Worm (Caenorhabditis elegans) whole organism, young adult: ENCODE results near the gene K02C4.3.
A peak's percentile ranks its signal among the peaks of the same experiment; 100 is the strongest.

Experiments
- B0035.1 ChIP-seq: sonication (generic microtip); optimal IDR thresholded peaks from 2 replicates; lab custom pipeline; 2016; ENCODE audit warnings: missing genetic modification characterization, mild to moderate bottlenecking, missing compliant biosample characterization, missing genotype, missing genetic modification reagents
- B0261.1 ChIP-seq: sonication (generic microtip); optimal IDR thresholded peaks from 2 replicates; lab custom pipeline; 2016; ENCODE audit warnings: mild to moderate bottlenecking, missing genetic modification characterization, moderate library complexity, missing compliant biosample characterization
- B0336.3 ChIP-seq: fragments of 200-800 bp; sonication (Bioruptor generic); IDR thresholded peaks from 2 replicates; pipeline ENCODE4 v1.3.6; 2022; ENCODE audit warnings: missing genetic modification characterization, missing compliant biosample characterization
- C06A6.2 ChIP-seq: fragments of 200-800 bp; sonication (Bioruptor generic); conservative IDR thresholded peaks from 2 replicates; pipeline ENCODE4 v1.3.6; 2022; ENCODE audit warnings: missing genetic modification characterization, missing compliant biosample characterization
- F33H1.4 ChIP-seq: fragments of 200-800 bp; sonication (Bioruptor generic); IDR thresholded peaks from 2 replicates; pipeline ENCODE4 v1.3.6; 2022; ENCODE audit warnings: missing genetic modification reagents, missing genetic modification characterization, missing compliant biosample characterization
- F37B4.10 ChIP-seq: fragments of 200-800 bp; sonication (Bioruptor generic); IDR thresholded peaks from 2 replicates; pipeline ENCODE4 v1.3.6; 2022; ENCODE audit warnings: missing genetic modification characterization, missing compliant biosample characterization
- F39B2.1 ChIP-seq: fragments of 200-800 bp; sonication (Bioruptor generic); IDR thresholded peaks from 2 replicates; pipeline ENCODE4 v1.3.6; 2022; ENCODE audit warnings: missing genetic modification reagents, missing genetic modification characterization, missing compliant biosample characterization
- Y53F4B.3 ChIP-seq: fragments of 200-800 bp; sonication (Bioruptor generic); IDR thresholded peaks from 2 replicates; pipeline ENCODE4 v1.3.6; 2022; ENCODE audit warnings: missing genetic modification reagents, missing genetic modification characterization, missing compliant biosample characterization
- Y53G8AR.9 ChIP-seq: fragments of 200-800 bp; sonication (Bioruptor generic); conservative IDR thresholded peaks from 2 replicates; pipeline ENCODE4 v1.3.6; 2022; ENCODE audit warnings: missing genetic modification reagents, missing genetic modification characterization, missing compliant biosample characterization
- Y79H2A.3 ChIP-seq: fragments of 200-800 bp; sonication (Bioruptor generic); conservative IDR thresholded peaks from 2 replicates; pipeline ENCODE4 v1.3.6; 2022; ENCODE audit warnings: missing genetic modification reagents, missing genetic modification characterization, missing compliant biosample characterization
- Y95B8A.8 ChIP-seq: fragments of 200-800 bp; sonication (Bioruptor generic); IDR thresholded peaks from 2 replicates; pipeline ENCODE4 v1.3.6; 2022; ENCODE audit warnings: missing genetic modification reagents, missing genetic modification characterization, missing compliant biosample characterization
- akir-1 ChIP-seq: fragments of 200-800 bp; sonication (Bioruptor generic); optimal IDR thresholded peaks from 2 replicates; lab custom pipeline; 2018; ENCODE audit warnings: mild to moderate bottlenecking, missing genetic modification characterization, moderate library complexity, missing compliant biosample characterization
- atf-7 ChIP-seq: sonication (generic microtip); optimal IDR thresholded peaks from 2 replicates; lab custom pipeline; 2017; ENCODE audit warnings: mild to moderate bottlenecking, missing genetic modification characterization, missing compliant biosample characterization
- attf-3 ChIP-seq: fragments of 200-800 bp; sonication (Bioruptor generic); conservative IDR thresholded peaks from 2 replicates; pipeline ENCODE4 v1.3.6; 2022; ENCODE audit warnings: missing genetic modification reagents, missing genetic modification characterization, missing compliant biosample characterization
- attf-5 ChIP-seq: fragments of 200-800 bp; sonication (Bioruptor generic); optimal IDR thresholded peaks from 2 replicates; lab custom pipeline; 2018; ENCODE audit warnings: mild to moderate bottlenecking, missing genetic modification characterization, missing compliant biosample characterization
- bed-1 ChIP-seq: fragments of 200-800 bp; sonication (Bioruptor generic); IDR thresholded peaks from 2 replicates; pipeline ENCODE4 v1.3.6; 2022; ENCODE audit warnings: missing genetic modification reagents, missing genetic modification characterization, missing compliant biosample characterization
- bed-2 ChIP-seq: fragments of 200-800 bp; sonication (Bioruptor generic); IDR thresholded peaks from 2 replicates; pipeline ENCODE4 v1.3.6; 2022; ENCODE audit warnings: missing genetic modification reagents, missing genetic modification characterization, missing compliant biosample characterization
- ccch-3 ChIP-seq: fragments of 200-800 bp; sonication (Bioruptor generic); optimal IDR thresholded peaks from 2 replicates; lab custom pipeline; 2018; ENCODE audit warnings: mild to moderate bottlenecking, missing genetic modification characterization, missing compliant biosample characterization
- ceh-100 ChIP-seq: fragments of 200-800 bp; sonication (Bioruptor generic); IDR thresholded peaks from 2 replicates; pipeline ENCODE4 v1.3.6; 2022; ENCODE audit warnings: missing genetic modification reagents, missing genetic modification characterization, missing compliant biosample characterization
- ceh-27 ChIP-seq: fragments of 200-800 bp; sonication (Bioruptor generic); optimal IDR thresholded peaks from 2 replicates; lab custom pipeline; 2018; ENCODE audit warnings: mild to moderate bottlenecking, missing genetic modification characterization, moderate library complexity, missing compliant biosample characterization
- ceh-58 ChIP-seq: fragments of 200-800 bp; sonication (Bioruptor generic); IDR thresholded peaks from 2 replicates; pipeline ENCODE4 v1.3.6; 2022; ENCODE audit warnings: missing genetic modification characterization, missing compliant biosample characterization
- dpl-1 ChIP-seq: fragments of 150-350 bp; optimal IDR thresholded peaks from 2 replicates; lab custom pipeline; 2014; ENCODE audit warnings: missing biosample characterization, missing genetic modification reagents, missing genetic modification characterization
- egl-18 ChIP-seq: fragments of 200-800 bp; sonication (Bioruptor generic); IDR thresholded peaks from 2 replicates; pipeline ENCODE4 v1.3.6; 2022; ENCODE audit warnings: missing genetic modification reagents, missing genetic modification characterization, missing compliant biosample characterization
- egrh-3 ChIP-seq: fragments of 200-800 bp; sonication (Bioruptor generic); IDR thresholded peaks from 2 replicates; pipeline ENCODE4 v1.3.6; 2022; ENCODE audit warnings: missing genetic modification reagents, missing genetic modification characterization, missing compliant biosample characterization
- gei-17 ChIP-seq: fragments of 200-800 bp; sonication (Bioruptor generic); optimal IDR thresholded peaks from 2 replicates; lab custom pipeline; 2018; ENCODE audit warnings: mild to moderate bottlenecking, missing genetic modification characterization, missing compliant biosample characterization
- hlh-26 ChIP-seq: fragments of 200-800 bp; sonication (Bioruptor generic); conservative IDR thresholded peaks from 2 replicates; pipeline ENCODE4 v1.3.6; 2022; ENCODE audit warnings: missing genetic modification reagents, missing genetic modification characterization, missing compliant biosample characterization
- hmg-1.2 ChIP-seq: fragments of 200-800 bp; sonication (Bioruptor generic); IDR thresholded peaks from 2 replicates; pipeline ENCODE4 v1.3.6; 2022; ENCODE audit warnings: missing genetic modification reagents, missing genetic modification characterization, missing compliant biosample characterization
- madf-10 ChIP-seq: sonication (generic microtip); optimal IDR thresholded peaks from 2 replicates; lab custom pipeline; 2016; ENCODE audit warnings: mild to moderate bottlenecking, missing genetic modification characterization, missing compliant biosample characterization
- mel-28 ChIP-seq: sonication (generic microtip); optimal IDR thresholded peaks from 2 replicates; lab custom pipeline; 2016; ENCODE audit warnings: borderline replicate concordance, mild to moderate bottlenecking, missing genetic modification characterization, missing compliant biosample characterization
- mes-4 ChIP-seq: sonication (generic microtip); optimal IDR thresholded peaks from 2 replicates; lab custom pipeline; 2016; ENCODE audit warnings: missing genotype, missing genetic modification characterization, missing compliant biosample characterization
- mxl-1 ChIP-seq: sonication (generic microtip); optimal IDR thresholded peaks from 2 replicates; lab custom pipeline; 2016; ENCODE audit warnings: missing genetic modification characterization, missing compliant biosample characterization
- nhr-120 ChIP-seq: fragments of 200-800 bp; sonication (Bioruptor generic); IDR thresholded peaks from 2 replicates; pipeline ENCODE4 v1.3.6; 2022; ENCODE audit warnings: missing genetic modification characterization, missing compliant biosample characterization
- nhr-80 ChIP-seq: sonication (generic microtip); optimal IDR thresholded peaks from 2 replicates; lab custom pipeline; 2016; ENCODE audit warnings: missing genetic modification characterization, missing compliant biosample characterization
- rec-8 ChIP-seq, 2 experiments: sonication (generic microtip); optimal IDR thresholded peaks; 2 replicates each; lab custom pipeline; 2016; ENCODE audit warnings: mild to moderate bottlenecking in 2 of 2, missing genetic modification characterization in 2 of 2, missing genetic modification reagents in 2 of 2, missing genotype in 2 of 2, missing biosample characterization in 1 of 2, missing compliant biosample characterization in 1 of 2, moderate library complexity in 1 of 2
- repo-1 ChIP-seq: sonication (generic microtip); optimal IDR thresholded peaks from 2 replicates; lab custom pipeline; 2017; ENCODE audit warnings: mild to moderate bottlenecking, missing genetic modification characterization, missing compliant biosample characterization
- sea-2 ChIP-seq: fragments of 200-800 bp; sonication (Bioruptor generic); IDR thresholded peaks from 2 replicates; pipeline ENCODE4 v1.3.6; 2022; ENCODE audit warnings: missing genetic modification characterization, missing compliant biosample characterization
- tbp1 ChIP-seq: fragments of 200-800 bp; sonication (Bioruptor generic); optimal IDR thresholded peaks from 2 replicates; lab custom pipeline; 2018; ENCODE audit warnings: mild to moderate bottlenecking, missing genetic modification characterization, missing compliant biosample characterization
- tbx-9 ChIP-seq: sonication (generic microtip); optimal IDR thresholded peaks from 2 replicates; lab custom pipeline; 2016; ENCODE audit warnings: borderline replicate concordance, missing genetic modification characterization, inconsistent platforms, missing compliant biosample characterization
- tlf-1 ChIP-seq: fragments of 200-800 bp; sonication (Bioruptor generic); optimal IDR thresholded peaks from 2 replicates; lab custom pipeline; 2018; ENCODE audit warnings: mild to moderate bottlenecking, missing genetic modification characterization, missing compliant biosample characterization
- zfh-2 ChIP-seq: fragments of 200-800 bp; sonication (Bioruptor generic); conservative IDR thresholded peaks from 2 replicates; pipeline ENCODE4 v1.3.6; 2022; ENCODE audit warnings: missing genetic modification reagents, missing genetic modification characterization, missing compliant biosample characterization
- zim-3 ChIP-seq: sonication (generic microtip); optimal IDR thresholded peaks from 2 replicates; lab custom pipeline; 2017; ENCODE audit warnings: mild to moderate bottlenecking, missing genetic modification characterization, moderate library complexity, missing compliant biosample characterization
- ztf-18 ChIP-seq: sonication (generic microtip); optimal IDR thresholded peaks from 2 replicates; lab custom pipeline; 2016; ENCODE audit warnings: missing genotype, mild to moderate bottlenecking, missing genetic modification characterization, missing compliant biosample characterization

K02C4.3 gene

ce11 chrII:8106921-8107695 is 20.5 kb upstream of the K02C4.3 start, which contains the start of the genes chst-1 and C41C4.9 (continued):
- no peak for TF ChIP-seq gei-17 (GFP tag; lab: Kevin White, UChicago)
- TF ChIP-seq Y53G8AR.9 (GFP tag; lab: Robert Waterston, UW), result 0 out of 2 replicates have a peak, but pooled peaks have one; percentile 32
- TF ChIP-seq akir-1 (GFP tag; lab: Kevin White, UChicago), result peak; percentile 77
- no peak for TF ChIP-seq zfh-2
- peak; percentile 53; the same call in 1 of the 2 replicates for TF ChIP-seq C06A6.2 (GFP tag; lab: Robert Waterston, UW)
- TF ChIP-seq B0336.3 (GFP tag; lab: Robert Waterston, UW), result no peak; the same call in 1 of the 2 replicates
- peak; percentile 87 for TF ChIP-seq ztf-18
- peak; percentile 64 for TF ChIP-seq tlf-1
- no peak for TF ChIP-seq sea-2 (GFP tag; lab: Robert Waterston, UW)
- TF ChIP-seq hlh-26 (GFP tag; lab: Robert Waterston, UW), result no peak
- peak; percentile 46 for TF ChIP-seq B0035.1 (tag; lab: Kevin White, UChicago)
- TF ChIP-seq attf-5 (GFP tag; lab: Kevin White, UChicago), result peak; percentile 82
- TF ChIP-seq egl-18 (GFP tag; lab: Robert Waterston, UW), result no peak
- peak; percentile 75 for TF ChIP-seq ceh-100 (GFP tag; lab: Robert Waterston, UW)
- peak; percentile 95 for TF ChIP-seq zim-3 (tag; lab: Kevin White, UChicago)
- TF ChIP-seq tbp1 (GFP tag; lab: Kevin White, UChicago), result peak; percentile 96
- TF ChIP-seq madf-10 (tag; lab: Kevin White, UChicago), result peak; percentile 75
- no peak for TF ChIP-seq Y95B8A.8 (GFP tag; lab: Robert Waterston, UW)
- TF ChIP-seq B0261.1 (tag; lab: Kevin White, UChicago), result peak; percentile 86
- TF ChIP-seq mes-4 (tag; lab: Kevin White, UChicago), result peak; percentile 68
- peak; percentile 91 for TF ChIP-seq atf-7
- no peak for TF ChIP-seq Y53F4B.3 (GFP tag; lab: Robert Waterston, UW)
- 0 out of 2 replicates have a peak, but pooled peaks have one; percentile 50 for TF ChIP-seq bed-1
- no peak for TF ChIP-seq bed-2 (GFP tag; lab: Robert Waterston, UW)
- no peak for TF ChIP-seq ceh-58 (GFP tag; lab: Robert Waterston, UW)
- TF ChIP-seq attf-3, result peak; percentile 61
- peak; percentile 78 for TF ChIP-seq repo-1 (tag; lab: Kevin White, UChicago)
- no peak for TF ChIP-seq ccch-3 (GFP tag; lab: Kevin White, UChicago)
- no peak for TF ChIP-seq egrh-3 (GFP tag; lab: Robert Waterston, UW)
- peak; percentile 88 for TF ChIP-seq ceh-27
- peak; percentile 85 to 97 for TF ChIP-seq rec-8 (tag; optimal IDR thresholded peaks at IDR 0.05; lab: Kevin White, UChicago)
- TF ChIP-seq F39B2.1, result peak; percentile 58; the same call in 1 of the 2 replicates
- TF ChIP-seq mel-28 (tag; lab: Kevin White, UChicago), result no peak
- TF ChIP-seq F37B4.10, result 0 out of 2 replicates have a peak, but pooled peaks have one; percentile 90
- TF ChIP-seq dpl-1 (GFP tag; lab: Kevin White, UChicago), result no peak
- TF ChIP-seq tbx-9, result peak; percentile 61
- TF ChIP-seq Y79H2A.3 (GFP tag; lab: Robert Waterston, UW), result peak; percentile 68; the same call in 1 of the 2 replicates
- TF ChIP-seq hmg-1.2, result peak; percentile 69

ce11 chrII:8104998-8105397 is 18.3 kb upstream of the K02C4.3 start, which contains the start of gene sfxn-5:
Gene sfxn-5 (minus strand): TSS chrII:8105052.
- TF ChIP-seq mxl-1, result no peak
- peak; percentile 49 for TF ChIP-seq nhr-80 (tag; lab: Kevin White, UChicago)
- no peak for TF ChIP-seq nhr-120 (GFP tag; lab: Robert Waterston, UW)
- no peak for TF ChIP-seq B0035.1 (tag; lab: Kevin White, UChicago)
- TF ChIP-seq F33H1.4 (GFP tag; lab: Robert Waterston, UW), result no peak
- TF ChIP-seq hmg-1.2, result peak; percentile 26; the same call in 1 of the 2 replicates
